Worm (Caenorhabditis elegans) whole organism, young adult: Measurements from ENCODE around the gene C24H10.3.

Source experiments
- B0019.2 ChIP-seq: fragments of 200-800 bp; sonication (Bioruptor generic); conservative IDR thresholded peaks from 2 replicates; pipeline ENCODE4 v1.3.6; 2022; ENCODE audit warnings: missing genetic modification reagents, missing genetic modification characterization, missing compliant biosample characterization
- B0035.1 ChIP-seq: sonication (generic microtip); optimal IDR thresholded peaks from 2 replicates; lab custom pipeline; 2016; ENCODE audit warnings: missing genetic modification characterization, mild to moderate bottlenecking, missing compliant biosample characterization, missing genotype, missing genetic modification reagents
- B0261.1 ChIP-seq: sonication (generic microtip); optimal IDR thresholded peaks from 2 replicates; lab custom pipeline; 2016; ENCODE audit warnings: mild to moderate bottlenecking, missing genetic modification characterization, moderate library complexity, missing compliant biosample characterization
- C06A6.2 ChIP-seq: fragments of 200-800 bp; sonication (Bioruptor generic); conservative IDR thresholded peaks from 2 replicates; pipeline ENCODE4 v1.3.6; 2022; ENCODE audit warnings: missing genetic modification characterization, missing compliant biosample characterization
- C17E4.6 ChIP-seq: fragments of 200-800 bp; sonication (Bioruptor generic); IDR thresholded peaks from 2 replicates; pipeline ENCODE4 v1.3.6; 2022; ENCODE audit warnings: missing genetic modification reagents, missing genetic modification characterization, missing compliant biosample characterization
- F22D6.2 ChIP-seq: sonication (generic microtip); optimal IDR thresholded peaks from 2 replicates; lab custom pipeline; 2016; ENCODE audit warnings: mild to moderate bottlenecking, missing genetic modification characterization, missing compliant biosample characterization
- F33H1.4 ChIP-seq: fragments of 200-800 bp; sonication (Bioruptor generic); IDR thresholded peaks from 2 replicates; pipeline ENCODE4 v1.3.6; 2022; ENCODE audit warnings: missing genetic modification reagents, missing genetic modification characterization, missing compliant biosample characterization
- F37B4.10 ChIP-seq: fragments of 200-800 bp; sonication (Bioruptor generic); IDR thresholded peaks from 2 replicates; pipeline ENCODE4 v1.3.6; 2022; ENCODE audit warnings: missing genetic modification characterization, missing compliant biosample characterization
- F49E8.2 ChIP-seq: sonication (generic microtip); optimal IDR thresholded peaks from 3 replicates; lab custom pipeline; 2017; ENCODE audit warnings: missing genetic modification characterization, mild to moderate bottlenecking, missing compliant biosample characterization, antibody characterized with exemption, moderate library complexity; ENCODE audit not compliant: insufficient read depth
- T26A5.8 ChIP-seq: sonication (generic microtip); optimal IDR thresholded peaks from 2 replicates; lab custom pipeline; 2016; ENCODE audit warnings: missing genetic modification characterization, missing compliant biosample characterization
- Y56A3A.18 ChIP-seq: fragments of 200-800 bp; sonication (Bioruptor generic); IDR thresholded peaks from 2 replicates; pipeline ENCODE4 v1.3.6; 2022; ENCODE audit warnings: missing genetic modification reagents, missing genetic modification characterization, missing compliant biosample characterization
- Y79H2A.3 ChIP-seq: fragments of 200-800 bp; sonication (Bioruptor generic); conservative IDR thresholded peaks from 2 replicates; pipeline ENCODE4 v1.3.6; 2022; ENCODE audit warnings: missing genetic modification reagents, missing genetic modification characterization, missing compliant biosample characterization
- aptf-2 ChIP-seq: fragments of 200-800 bp; sonication (Bioruptor generic); conservative IDR thresholded peaks from 2 replicates; pipeline ENCODE4 v1.3.6; 2022; ENCODE audit warnings: missing genetic modification reagents, missing genetic modification characterization, missing compliant biosample characterization
- aptf-3 ChIP-seq: fragments of 200-800 bp; sonication (Bioruptor generic); IDR thresholded peaks from 2 replicates; pipeline ENCODE4 v1.3.6; 2022; ENCODE audit warnings: missing genetic modification characterization, missing compliant biosample characterization
- atf-7 ChIP-seq: sonication (generic microtip); optimal IDR thresholded peaks from 2 replicates; lab custom pipeline; 2017; ENCODE audit warnings: mild to moderate bottlenecking, missing genetic modification characterization, missing compliant biosample characterization
- attf-5 ChIP-seq: fragments of 200-800 bp; sonication (Bioruptor generic); optimal IDR thresholded peaks from 2 replicates; lab custom pipeline; 2018; ENCODE audit warnings: mild to moderate bottlenecking, missing genetic modification characterization, missing compliant biosample characterization
- attf-6 ChIP-seq: fragments of 200-800 bp; sonication (Bioruptor generic); IDR thresholded peaks from 2 replicates; pipeline ENCODE4 v1.3.6; 2022; ENCODE audit warnings: missing genetic modification reagents, missing genetic modification characterization, missing compliant biosample characterization
- bed-1 ChIP-seq: fragments of 200-800 bp; sonication (Bioruptor generic); IDR thresholded peaks from 2 replicates; pipeline ENCODE4 v1.3.6; 2022; ENCODE audit warnings: missing genetic modification reagents, missing genetic modification characterization, missing compliant biosample characterization
- bed-2 ChIP-seq: fragments of 200-800 bp; sonication (Bioruptor generic); IDR thresholded peaks from 2 replicates; pipeline ENCODE4 v1.3.6; 2022; ENCODE audit warnings: missing genetic modification reagents, missing genetic modification characterization, missing compliant biosample characterization
- cebp-1 ChIP-seq, 2 experiments: fragments of 200-800 bp in 1 of 2; sonication (Bioruptor generic) in 1 of 2; sonication (generic microtip) in 1 of 2; IDR thresholded peaks in 1 of 2; optimal IDR thresholded peaks in 1 of 2; 2 replicates each; pipeline versions ENCODE4 v1.3.6 to Lab custom; 2017 to 2022; ENCODE audit warnings: missing compliant biosample characterization in 2 of 2, missing genetic modification characterization in 2 of 2, mild to moderate bottlenecking in 1 of 2, missing genetic modification reagents in 1 of 2, moderate library complexity in 1 of 2
- ceh-27 ChIP-seq: fragments of 200-800 bp; sonication (Bioruptor generic); optimal IDR thresholded peaks from 2 replicates; lab custom pipeline; 2018; ENCODE audit warnings: mild to moderate bottlenecking, missing genetic modification characterization, moderate library complexity, missing compliant biosample characterization
- ceh-40 ChIP-seq: fragments of 200-800 bp; sonication (Bioruptor generic); IDR thresholded peaks from 2 replicates; pipeline ENCODE4 v1.3.6; 2022; ENCODE audit warnings: missing genetic modification characterization, missing compliant biosample characterization
- ceh-79 ChIP-seq: sonication (generic microtip); optimal IDR thresholded peaks from 2 replicates; lab custom pipeline; 2017; ENCODE audit warnings: mild to moderate bottlenecking, missing genetic modification characterization, missing compliant biosample characterization
- ceh-91 ChIP-seq: fragments of 200-800 bp; sonication (Bioruptor generic); IDR thresholded peaks from 2 replicates; pipeline ENCODE4 v1.3.6; 2022; ENCODE audit warnings: missing genetic modification reagents, missing genetic modification characterization, missing compliant biosample characterization
- chd-7 ChIP-seq: sonication (generic microtip); optimal IDR thresholded peaks from 2 replicates; lab custom pipeline; 2016; ENCODE audit warnings: mild to moderate bottlenecking, missing genetic modification characterization, moderate library complexity, missing compliant biosample characterization
- dox-1 ChIP-seq: fragments of 200-800 bp; sonication (Bioruptor generic); IDR thresholded peaks from 2 replicates; pipeline ENCODE4 v1.3.6; 2022; ENCODE audit warnings: missing genetic modification reagents, missing genetic modification characterization, missing compliant biosample characterization
- egl-44 ChIP-seq: fragments of 200-800 bp; sonication (Bioruptor generic); IDR thresholded peaks from 2 replicates; pipeline ENCODE4 v1.3.6; 2022; ENCODE audit warnings: missing genetic modification reagents, missing genetic modification characterization, missing compliant biosample characterization
- ets-4 ChIP-seq: fragments of 200-800 bp; sonication (Bioruptor generic); optimal IDR thresholded peaks from 2 replicates; lab custom pipeline; 2018; ENCODE audit warnings: mild to moderate bottlenecking, missing genetic modification characterization, missing compliant biosample characterization
- lag-1 ChIP-seq: fragments of 200-800 bp; sonication (Bioruptor generic); IDR thresholded peaks from 2 replicates; pipeline ENCODE4 v1.3.6; 2022; ENCODE audit warnings: missing genetic modification reagents, missing genetic modification characterization, missing compliant biosample characterization
- let-526 ChIP-seq: fragments of 200-800 bp; sonication (Bioruptor generic); IDR thresholded peaks from 2 replicates; pipeline ENCODE4 v1.3.6; 2022; ENCODE audit warnings: missing genetic modification reagents, missing genetic modification characterization, missing compliant biosample characterization
- lin-35 ChIP-seq, 3 experiments: fragments of 150-350 bp in 2 of 3; sonication (generic microtip) in 1 of 3; optimal IDR thresholded peaks; 2 replicates each; lab custom pipeline; 2014 to 2018; ENCODE audit warnings: missing biosample characterization in 3 of 3, missing genetic modification characterization in 3 of 3, missing genetic modification reagents in 3 of 3
- lin-40 ChIP-seq: sonication (generic microtip); optimal IDR thresholded peaks from 2 replicates; lab custom pipeline; 2016; ENCODE audit warnings: missing genetic modification characterization, mild to moderate bottlenecking, missing compliant biosample characterization, missing genotype, missing genetic modification reagents
- mcd-1 ChIP-seq: fragments of 200-800 bp; sonication (Bioruptor generic); IDR thresholded peaks from 2 replicates; pipeline ENCODE4 v1.3.6; 2022; ENCODE audit warnings: missing genetic modification reagents, missing genetic modification characterization, missing compliant biosample characterization
- mes-4 ChIP-seq: sonication (generic microtip); optimal IDR thresholded peaks from 2 replicates; lab custom pipeline; 2016; ENCODE audit warnings: missing genotype, missing genetic modification characterization, missing compliant biosample characterization
- pha-4 ChIP-seq: fragments of 150-350 bp; sonication (generic microtip); optimal IDR thresholded peaks from 2 replicates; lab custom pipeline; 2014; ENCODE audit warnings: missing biosample characterization, missing genetic modification reagents, missing genetic modification characterization
- rcor-1 ChIP-seq: fragments of 200-800 bp; sonication (Bioruptor generic); IDR thresholded peaks from 2 replicates; pipeline ENCODE4 v1.3.6; 2022; ENCODE audit warnings: missing genetic modification reagents, missing genetic modification characterization, missing compliant biosample characterization
- rpc-1 ChIP-seq, 2 experiments: fragments of 150-350 bp in 1 of 2; sonication (generic microtip) in 1 of 2; optimal IDR thresholded peaks; 2 replicates each; lab custom pipeline; 2014 to 2018; ENCODE audit warnings: missing biosample characterization in 1 of 2, missing genetic modification characterization in 1 of 2, missing genetic modification reagents in 1 of 2, missing genotype in 1 of 2
- sea-2 ChIP-seq: fragments of 200-800 bp; sonication (Bioruptor generic); IDR thresholded peaks from 2 replicates; pipeline ENCODE4 v1.3.6; 2022; ENCODE audit warnings: missing genetic modification characterization, missing compliant biosample characterization
- snpc-4 ChIP-seq, 5 experiments: fragments of 150-350 bp in 1 of 5; sonication (generic microtip) in 4 of 5; optimal IDR thresholded peaks; 2 replicates each; lab custom pipeline; 2014 to 2018; ENCODE audit warnings: missing genetic modification characterization in 5 of 5, missing biosample characterization in 3 of 5, antibody characterized with exemption in 2 of 5, mild to moderate bottlenecking in 2 of 5, missing compliant biosample characterization in 2 of 5, missing genotype in 2 of 5, moderate library complexity in 2 of 5, missing genetic modification reagents in 1 of 5
- somi-1 ChIP-seq: fragments of 200-800 bp; sonication (Bioruptor generic); optimal IDR thresholded peaks from 2 replicates; lab custom pipeline; 2018; ENCODE audit warnings: mild to moderate bottlenecking, missing genetic modification characterization, missing compliant biosample characterization
- unc-130 ChIP-seq: sonication (generic microtip); optimal IDR thresholded peaks from 2 replicates; lab custom pipeline; 2016; ENCODE audit warnings: missing genetic modification reagents, missing genetic modification characterization, missing compliant biosample characterization
- unc-62 ChIP-seq: fragments of 150-350 bp; optimal IDR thresholded peaks from 2 replicates; lab custom pipeline; 2014; ENCODE audit warnings: missing biosample characterization, missing genetic modification reagents, missing genetic modification characterization
- xnd-1 ChIP-seq: sonication (generic microtip); optimal IDR thresholded peaks from 2 replicates; lab custom pipeline; 2016; ENCODE audit warnings: missing genotype, missing genetic modification reagents, missing genetic modification characterization, missing compliant biosample characterization
- zfh-2 ChIP-seq: fragments of 200-800 bp; sonication (Bioruptor generic); conservative IDR thresholded peaks from 2 replicates; pipeline ENCODE4 v1.3.6; 2022; ENCODE audit warnings: missing genetic modification reagents, missing genetic modification characterization, missing compliant biosample characterization
- ztf-18 ChIP-seq: sonication (generic microtip); optimal IDR thresholded peaks from 2 replicates; lab custom pipeline; 2016; ENCODE audit warnings: missing genotype, mild to moderate bottlenecking, missing genetic modification characterization, missing compliant biosample characterization
- ztf-22 ChIP-seq: fragments of 200-800 bp; sonication (Bioruptor generic); optimal IDR thresholded peaks from 2 replicates; lab custom pipeline; 2018; ENCODE audit warnings: mild to moderate bottlenecking, missing genetic modification characterization, moderate library complexity, missing compliant biosample characterization

C24H10.3 gene

DNA sequence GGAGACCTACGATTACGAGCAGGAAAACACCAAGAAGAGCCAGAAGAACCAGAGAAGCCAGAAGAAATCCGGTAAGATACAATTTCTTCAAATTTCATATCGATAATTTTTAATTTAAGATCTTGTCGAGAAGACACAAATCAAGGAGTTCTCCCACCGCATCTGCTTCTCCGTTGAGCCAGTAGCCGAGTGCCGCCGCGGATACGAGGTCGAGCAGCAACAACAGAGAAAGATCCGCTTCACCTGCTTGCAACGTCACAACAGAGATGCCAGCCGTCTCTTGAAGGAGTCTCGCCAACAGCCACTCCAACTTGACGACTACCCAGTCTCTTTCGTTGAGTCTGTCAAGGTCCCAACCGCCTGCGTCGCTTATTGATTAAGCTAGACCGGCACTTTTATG lies 44.8 kb downstream of the C24H10.3 start (continued):
- TF ChIP-seq cebp-1 (GFP tag; IDR thresholded peaks at IDR 0.05; lab: Robert Waterston, UW): no peak
- TF ChIP-seq cebp-1 (tag; optimal IDR thresholded peaks at IDR 0.05; lab: Kevin White, UChicago): no peak
- TF ChIP-seq mes-4 (tag; lab: Kevin White, UChicago): no peak
- no peak for TF ChIP-seq C17E4.6 (GFP tag; lab: Robert Waterston, UW)
- TF ChIP-seq aptf-3 (GFP tag; lab: Robert Waterston, UW): no peak
- no peak for TF ChIP-seq F22D6.2 (tag; lab: Kevin White, UChicago)
- TF ChIP-seq attf-6 (GFP tag; lab: Robert Waterston, UW): no peak
- TF ChIP-seq Y79H2A.3 (GFP tag; lab: Robert Waterston, UW): no peak
- TF ChIP-seq ztf-18 (tag; lab: Kevin White, UChicago): no peak
- peak; percentile 13; the same call in 1 of the 2 replicates for TF ChIP-seq Y56A3A.18 (GFP tag; lab: Robert Waterston, UW)
- TF ChIP-seq xnd-1: no peak
- TF ChIP-seq mcd-1 (GFP tag; lab: Robert Waterston, UW): peak; percentile 5; the same call in 1 of the 2 replicates
- no peak for TF ChIP-seq snpc-4 (GFP tag; optimal IDR thresholded peaks at IDR 0.05; lab: Kevin White, UChicago)
- TF ChIP-seq snpc-4 (tag; optimal IDR thresholded peaks at IDR 0.05; lab: Kevin White, UChicago): no peak
- TF ChIP-seq B0035.1 (tag; lab: Kevin White, UChicago): no peak
- no peak for TF ChIP-seq attf-5
- no peak for TF ChIP-seq ceh-79
- no peak for TF ChIP-seq rpc-1 (optimal IDR thresholded peaks at IDR 0.05; lab: Kevin White, UChicago)
- TF ChIP-seq rpc-1 (tag; optimal IDR thresholded peaks at IDR 0.05; lab: Kevin White, UChicago): no peak
- TF ChIP-seq unc-130 (GFP tag; lab: Kevin White, UChicago): no peak
- 0 out of 2 replicates have a peak, but pooled peaks have one; percentile 23 for TF ChIP-seq egl-44 (GFP tag; lab: Robert Waterston, UW)
- TF ChIP-seq bed-2 (GFP tag; lab: Robert Waterston, UW): no peak
- no peak for TF ChIP-seq lin-40 (tag; lab: Kevin White, UChicago)
- TF ChIP-seq lin-35 (GFP tag; optimal IDR thresholded peaks at IDR 0.05; lab: Kevin White, UChicago): no peak
- TF ChIP-seq rcor-1: no peak
- no peak for TF ChIP-seq bed-1 (GFP tag; lab: Robert Waterston, UW)
- peak; percentile 85; the same call in 1 of the 2 replicates for TF ChIP-seq F37B4.10 (GFP tag; lab: Robert Waterston, UW)
- no peak for TF ChIP-seq atf-7
- TF ChIP-seq let-526 (GFP tag; lab: Robert Waterston, UW): no peak
- TF ChIP-seq unc-62 (GFP tag; lab: Kevin White, UChicago): no peak
- no peak for TF ChIP-seq ceh-91 (GFP tag; lab: Robert Waterston, UW)

DNA sequence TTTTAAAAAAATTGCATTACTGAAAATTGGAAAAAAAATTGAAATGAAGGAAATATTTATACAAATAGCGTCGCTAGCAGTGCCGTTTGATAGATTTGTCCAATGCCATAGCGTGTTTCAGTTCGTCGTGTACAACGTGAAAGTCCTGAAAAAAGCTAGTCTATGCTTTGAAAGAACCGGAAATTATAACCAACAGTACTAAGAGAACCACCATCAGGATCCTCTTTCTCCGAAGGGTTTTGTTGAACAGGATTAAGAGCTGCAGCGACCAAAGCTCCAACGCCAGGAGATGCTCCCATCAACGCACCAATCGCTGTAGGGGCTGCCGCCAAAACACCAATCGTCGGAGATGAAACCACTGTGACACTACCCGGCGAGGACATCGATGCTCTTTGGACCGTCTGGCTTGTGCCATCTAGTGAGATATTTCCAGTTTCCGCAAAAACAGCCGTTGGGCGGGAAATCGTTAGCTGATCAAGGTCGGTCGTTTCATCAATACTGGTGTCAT lies 45.4 kb downstream of the C24H10.3 start:
- TF ChIP-seq sea-2 (no peak), aptf-2 (GFP tag; lab: Robert Waterston, UW) (no peak), ztf-22 (peak; percentile 54), zfh-2 (GFP tag; lab: Robert Waterston, UW) (peak; percentile 68), ceh-40 (GFP tag; lab: Robert Waterston, UW) (no peak), ceh-27 (GFP tag; lab: Kevin White, UChicago) (no peak), ceh-79 (peak; percentile 13), C06A6.2 (GFP tag; lab: Robert Waterston, UW) (0 out of 2 replicates have a peak, but pooled peaks have one; percentile 22), somi-1 (GFP tag; lab: Kevin White, UChicago) (no peak), ets-4 (peak; percentile 83), F49E8.2 (tag; lab: Kevin White, UChicago) (no peak), chd-7 (tag; lab: Kevin White, UChicago) (peak; percentile 45), B0019.2 (GFP tag; lab: Robert Waterston, UW) (0 out of 2 replicates have a peak, but pooled peaks have one; percentile 13), dox-1 (GFP tag; lab: Robert Waterston, UW) (peak; percentile 27; the same call in 1 of the 2 replicates), unc-130 (GFP tag; lab: Kevin White, UChicago) (no peak), lag-1 (GFP tag; lab: Robert Waterston, UW) (no peak), lin-35 (GFP tag; optimal IDR thresholded peaks at IDR 0.05; lab: Kevin White, UChicago) (no peak), F33H1.4 (no peak; the same call in 1 of the 2 replicates), pha-4 (tag; lab: Kevin White, UChicago) (no peak), B0261.1 (tag; lab: Kevin White, UChicago) (no peak), Y56A3A.18 (GFP tag; lab: Robert Waterston, UW) (peak; percentile 93; the same call in 1 of the 2 replicates), ztf-18 (tag; lab: Kevin White, UChicago) (no peak), T26A5.8 (tag; lab: Kevin White, UChicago) (no peak)
